Fruit fly (Drosophila melanogaster) ovary, adult (tissue): ENCODE measurements around the gene Sr-CIII.

Experiments used
- CG17801 ChIP-seq: fragments of 200-800 bp; optimal IDR thresholded peaks from 2 replicates; lab custom pipeline; 2019; ENCODE audit warnings: missing biosample characterization, mild to moderate bottlenecking, missing genetic modification characterization, moderate library complexity; ENCODE audit not compliant: partially characterized antibody

The Sr-CIII gene

DNA sequence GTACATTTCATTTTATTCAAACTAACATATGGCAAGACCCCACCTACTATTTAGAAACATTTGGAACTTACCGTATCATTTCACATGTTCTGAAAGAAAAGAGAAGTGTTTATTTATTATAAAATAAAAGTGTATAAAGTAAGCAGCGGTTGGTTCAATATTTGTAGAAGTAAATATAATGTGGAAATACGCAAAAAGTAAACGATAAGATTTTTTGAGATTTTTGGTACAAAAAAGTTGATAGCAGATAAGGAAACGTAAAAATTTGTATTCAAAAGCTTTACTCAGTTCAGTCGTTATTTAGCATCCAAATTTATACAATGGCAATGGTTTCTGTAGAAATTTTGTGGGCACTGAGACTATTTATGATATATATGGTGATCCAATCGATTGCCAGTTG is at the start of gene Sr-CIII:
TSS of gene Sr-CIII (plus strand) at position 301 of the 400 bp plus-strand sequence.
- TF ChIP-seq CG17801 (GFP tag; lab: Kevin White, UChicago): no peak

DNA sequence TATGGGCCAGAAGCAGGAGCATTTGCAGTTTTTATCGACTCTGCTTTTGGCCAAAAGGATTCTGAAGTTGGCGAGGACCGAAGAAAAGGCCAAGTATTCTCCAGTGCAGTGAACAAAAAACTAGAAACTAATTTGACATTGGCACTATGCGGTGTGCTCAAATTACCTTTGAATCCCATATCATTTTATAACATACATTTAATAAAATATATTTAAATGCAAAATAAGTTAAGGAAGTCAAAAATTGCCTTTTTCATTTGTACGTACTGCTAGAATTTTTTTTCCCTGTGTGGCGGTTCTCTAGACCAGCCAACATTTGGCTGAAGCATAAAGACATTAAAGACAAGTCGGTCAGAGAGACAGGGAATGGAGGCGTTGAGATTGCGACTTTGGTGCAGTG is 49.7 kb upstream of the Sr-CIII start:
- no peak for TF ChIP-seq CG17801 (GFP tag; lab: Kevin White, UChicago)

DNA sequence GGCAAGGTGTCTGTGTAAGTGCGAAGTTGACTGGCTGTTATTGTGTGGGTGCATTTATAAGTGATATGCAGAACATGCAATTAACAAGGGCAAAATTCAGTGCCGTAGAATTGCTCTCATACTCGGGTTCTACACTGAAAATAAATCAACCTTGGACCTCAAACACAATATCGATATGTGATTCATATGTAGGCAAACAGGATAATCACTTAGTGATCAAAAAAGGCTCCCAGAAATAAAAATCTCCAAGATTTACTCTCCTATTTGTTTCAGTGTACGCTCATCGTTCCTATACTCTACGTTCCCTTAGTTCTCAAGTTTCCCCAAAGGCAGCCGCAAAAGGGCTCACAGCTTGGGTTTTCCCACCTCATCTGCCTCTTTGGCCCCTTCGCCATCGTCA is 48.6 kb upstream of the Sr-CIII start:
- TF ChIP-seq CG17801 (GFP tag; lab: Kevin White, UChicago): no peak

DNA sequence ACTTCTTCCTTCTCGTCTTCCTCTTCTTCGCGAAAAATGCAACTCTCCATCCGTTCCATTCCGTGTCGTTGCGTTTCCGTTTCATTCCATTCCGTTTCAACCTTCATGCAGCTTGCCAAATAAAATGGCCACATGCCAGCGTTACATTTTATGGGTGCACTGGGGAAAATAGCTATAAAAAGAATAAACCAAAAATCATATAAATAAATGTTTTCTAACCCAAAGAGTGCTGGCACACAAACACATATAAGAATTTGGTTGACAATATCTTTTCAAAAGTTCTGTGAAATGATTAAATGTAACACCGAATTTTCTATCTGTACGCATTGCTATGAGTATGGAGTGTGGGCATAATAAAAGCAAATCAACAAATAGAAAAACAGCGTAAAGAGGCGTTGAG is 44.4 kb upstream of the Sr-CIII start:
- TF ChIP-seq CG17801 (GFP tag; lab: Kevin White, UChicago): no peak

DNA sequence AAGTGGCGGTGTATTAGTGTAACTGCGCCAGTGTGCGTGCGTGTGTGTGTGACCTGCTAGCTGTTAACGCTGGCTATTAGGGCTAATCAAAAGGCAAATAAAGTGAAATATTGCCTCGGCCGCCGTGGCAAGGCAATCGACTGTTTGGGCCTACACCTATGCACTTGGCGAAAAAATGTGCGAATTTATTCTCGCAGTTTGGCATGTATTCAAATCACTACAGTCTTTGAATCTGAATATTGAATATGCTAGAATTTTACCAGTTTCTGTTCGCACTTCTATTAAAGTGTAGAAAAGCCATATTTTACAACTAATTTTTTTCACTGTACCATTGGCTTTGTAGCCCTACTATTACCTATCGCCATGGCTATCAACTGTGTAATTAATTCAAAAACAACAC is 39.4 kb upstream of the Sr-CIII start:
- TF ChIP-seq CG17801 (GFP tag; lab: Kevin White, UChicago): no peak

DNA sequence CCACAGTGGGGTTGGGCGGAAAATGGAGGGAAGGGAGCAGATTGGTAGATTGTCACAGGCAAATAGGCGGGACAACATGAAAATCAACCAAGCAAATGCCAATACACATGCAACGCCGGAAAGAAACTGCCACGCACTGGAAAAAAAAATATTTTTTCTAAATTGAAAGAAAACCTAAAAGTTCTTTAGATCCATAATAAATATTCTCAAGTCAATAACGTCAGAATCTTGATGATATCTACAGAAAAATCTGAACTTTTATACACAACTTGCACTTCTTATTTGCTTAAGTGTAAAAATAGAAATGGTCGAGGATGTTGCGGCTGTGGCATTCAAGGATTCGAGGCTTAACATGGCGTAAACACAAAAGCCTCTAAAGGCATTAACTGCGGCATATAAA is 36.0 kb upstream of the Sr-CIII start:
- TF ChIP-seq CG17801 (GFP tag; lab: Kevin White, UChicago): no peak

DNA sequence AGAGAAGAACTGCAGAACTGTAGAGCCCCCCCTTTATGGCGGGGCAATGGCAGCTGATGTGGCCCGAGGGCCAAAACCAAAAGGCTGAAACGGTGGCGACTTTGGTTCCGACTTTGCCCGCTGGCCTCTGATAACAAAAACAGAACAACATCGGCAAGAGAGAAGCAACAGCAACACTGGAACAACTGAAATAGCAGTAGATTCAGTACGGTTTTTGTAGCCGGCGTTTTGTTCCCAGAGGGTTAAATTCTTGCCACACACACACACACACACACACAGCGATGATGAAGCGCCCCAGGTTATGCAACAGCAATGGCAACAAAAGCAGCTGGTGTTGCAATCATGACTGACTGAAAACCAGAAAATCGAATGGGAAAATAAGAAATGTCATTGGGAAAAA is 30.5 kb upstream of the Sr-CIII start:
- TF ChIP-seq CG17801 (GFP tag; lab: Kevin White, UChicago): no peak

DNA sequence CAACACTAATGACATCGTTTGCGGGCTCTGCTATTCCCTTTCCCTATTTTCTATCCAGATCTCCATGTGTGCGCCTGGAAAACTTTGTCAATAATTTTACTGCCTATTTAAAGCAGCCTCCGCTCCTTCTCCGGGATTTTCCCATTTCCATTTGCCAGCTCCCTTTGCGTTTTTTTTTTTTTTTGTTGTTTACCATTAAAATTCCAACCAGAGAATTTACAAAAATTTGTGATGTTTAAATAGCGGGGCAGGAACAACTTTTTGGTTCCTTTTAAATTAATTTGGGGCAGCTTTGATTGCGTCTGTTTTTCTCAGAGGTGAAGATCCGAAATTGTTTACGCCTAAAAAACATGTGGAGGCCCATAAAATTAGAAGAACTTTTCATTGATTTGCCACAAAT is 28.4 kb upstream of the Sr-CIII start:
- TF ChIP-seq CG17801 (GFP tag; lab: Kevin White, UChicago): no peak

DNA sequence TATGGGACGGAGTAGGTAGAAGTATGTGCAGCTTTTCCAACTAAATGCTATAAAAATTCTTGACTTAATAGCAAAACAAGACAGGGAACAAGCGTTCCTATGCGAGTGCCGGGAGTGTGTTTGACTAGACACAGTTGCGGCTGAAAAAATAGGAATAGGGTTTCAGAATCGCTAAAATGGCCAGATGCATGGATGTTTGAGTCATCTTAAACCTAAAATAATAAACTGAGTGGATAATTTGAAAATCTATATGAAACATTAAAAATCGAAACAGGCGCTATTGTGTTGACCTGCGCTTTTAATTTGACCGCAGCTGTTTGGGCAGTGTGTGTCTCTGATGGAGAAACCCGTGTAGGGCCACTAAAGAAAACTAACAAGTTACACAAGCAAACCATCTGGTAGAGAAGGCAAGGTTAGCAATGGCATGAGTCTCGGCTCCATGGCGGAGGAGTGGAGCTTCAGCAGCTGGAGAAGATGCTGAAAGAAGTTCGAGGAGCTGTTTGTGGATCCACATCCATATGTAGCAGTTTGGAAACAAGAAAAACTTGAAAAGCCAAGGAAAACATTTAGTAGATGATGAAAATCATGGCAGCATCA is 26.3 kb upstream of the Sr-CIII start:
- TF ChIP-seq CG17801 (GFP tag; lab: Kevin White, UChicago): no peak

DNA sequence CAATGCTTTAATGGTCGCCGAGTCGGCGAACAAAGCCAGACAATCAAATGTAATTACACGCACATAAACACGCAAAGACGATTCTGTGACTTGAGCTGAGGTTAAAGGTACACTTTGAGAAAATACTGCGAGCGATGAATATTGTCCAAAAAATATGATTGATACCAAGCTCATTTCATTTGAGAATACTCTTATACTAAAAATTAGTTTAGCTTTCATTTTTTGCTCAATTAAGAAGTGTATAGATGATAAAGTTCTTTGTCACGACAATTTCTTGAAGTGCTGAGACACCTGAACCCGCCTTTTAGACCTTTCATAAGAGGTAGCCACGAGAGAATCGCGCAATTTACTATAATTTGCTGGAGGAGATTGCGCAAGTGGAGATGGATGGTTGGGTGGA is 23.6 kb upstream of the Sr-CIII start:
- no peak for TF ChIP-seq CG17801 (GFP tag; lab: Kevin White, UChicago)

DNA sequence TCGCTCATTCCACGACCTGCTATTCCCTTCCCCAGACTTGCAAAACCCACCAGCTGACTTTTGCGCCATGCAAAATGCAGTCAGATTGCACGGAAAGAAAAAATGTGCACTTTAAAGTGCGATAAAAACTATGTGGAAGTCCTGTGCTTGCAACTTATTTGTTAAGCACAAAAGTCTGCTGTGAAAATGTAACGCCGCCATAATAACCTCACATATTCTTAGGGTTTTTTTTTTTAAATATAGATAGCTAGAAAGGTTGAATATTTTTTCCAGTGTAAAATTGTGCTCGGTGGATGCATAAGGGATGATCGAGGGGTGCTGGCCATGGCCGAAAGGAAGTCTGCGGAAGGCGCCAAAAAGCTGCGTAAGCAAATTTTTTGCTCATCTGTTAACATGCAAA is 10.0 kb upstream of the Sr-CIII start:
- TF ChIP-seq CG17801 (GFP tag; lab: Kevin White, UChicago): no peak

DNA sequence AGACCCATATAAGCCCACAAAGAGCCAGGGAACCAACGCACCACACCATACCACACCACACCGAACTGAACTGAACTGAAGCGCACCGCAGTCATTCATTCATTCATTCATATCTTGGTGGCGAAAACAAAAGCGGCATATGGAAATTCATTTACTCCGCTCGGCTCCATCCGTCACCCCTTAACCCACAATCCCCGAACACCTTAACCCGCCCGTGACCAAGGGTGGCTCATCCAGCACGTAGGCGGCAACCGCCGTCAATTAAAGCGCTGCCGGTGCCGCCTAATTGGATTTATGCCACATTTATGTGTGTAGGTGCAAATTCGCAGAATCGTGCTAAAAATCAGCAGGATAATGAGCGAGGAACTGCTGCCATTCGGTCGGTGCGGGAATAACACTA is 3.5 kb upstream of the Sr-CIII start:
- TF ChIP-seq CG17801 (GFP tag; lab: Kevin White, UChicago): no peak

DNA sequence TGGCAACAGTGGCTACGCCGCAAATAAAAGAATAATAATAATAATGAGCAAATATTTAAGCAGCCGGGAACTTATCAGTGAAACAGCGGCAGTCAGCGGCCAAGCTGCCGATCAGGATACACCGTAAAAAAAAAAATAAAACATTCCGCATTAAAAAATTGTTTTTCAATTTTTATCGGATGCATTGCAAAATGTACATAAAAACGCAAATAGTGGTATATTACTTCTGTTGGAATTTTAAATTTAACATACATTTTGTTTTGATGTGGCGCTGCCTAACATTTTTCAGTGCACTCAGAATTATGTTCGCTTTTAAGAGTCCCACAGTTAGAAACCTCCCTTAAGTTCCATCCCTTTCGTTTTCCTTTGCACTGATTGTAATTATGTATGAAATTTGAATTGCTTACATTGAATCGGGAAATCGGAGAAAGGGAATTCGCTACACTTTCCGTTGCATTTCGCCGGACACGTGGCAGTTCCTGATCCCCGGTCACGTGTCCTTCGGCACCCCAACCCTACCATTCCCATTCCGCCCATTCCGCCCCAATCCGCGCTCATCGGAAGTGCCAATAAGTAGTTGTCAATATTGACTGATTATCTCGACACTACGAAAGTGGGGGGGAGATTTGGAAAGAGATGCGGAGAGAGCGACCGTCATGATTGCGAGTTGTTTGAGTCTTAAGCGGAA is 1.0 kb upstream of the Sr-CIII start:
- no peak for TF ChIP-seq CG17801 (GFP tag; lab: Kevin White, UChicago)

DNA sequence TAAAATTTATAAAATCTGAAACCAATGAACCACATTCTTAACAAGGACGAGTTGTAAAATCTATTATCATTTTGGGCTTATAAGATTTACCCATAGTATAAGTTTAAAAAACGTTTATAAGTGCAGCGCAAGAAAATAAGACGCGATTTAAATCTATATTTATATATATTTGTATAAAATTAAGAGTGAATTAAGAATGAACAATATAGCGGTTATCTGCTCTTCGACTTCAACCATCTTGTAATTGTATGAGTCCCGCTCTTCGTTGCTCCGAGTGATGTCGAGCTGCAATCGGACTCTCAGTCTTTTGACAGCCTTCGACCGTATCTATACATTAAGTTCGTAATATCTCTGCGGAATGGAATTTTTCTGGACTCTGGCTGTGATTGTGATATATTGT is 1.3 kb downstream of the Sr-CIII start, which contains the start of gene Sr-CI:
TSS of gene Sr-CI (plus strand) at position 301 of the 400 bp plus-strand sequence.
- TF ChIP-seq CG17801 (GFP tag; lab: Kevin White, UChicago): no peak

DNA sequence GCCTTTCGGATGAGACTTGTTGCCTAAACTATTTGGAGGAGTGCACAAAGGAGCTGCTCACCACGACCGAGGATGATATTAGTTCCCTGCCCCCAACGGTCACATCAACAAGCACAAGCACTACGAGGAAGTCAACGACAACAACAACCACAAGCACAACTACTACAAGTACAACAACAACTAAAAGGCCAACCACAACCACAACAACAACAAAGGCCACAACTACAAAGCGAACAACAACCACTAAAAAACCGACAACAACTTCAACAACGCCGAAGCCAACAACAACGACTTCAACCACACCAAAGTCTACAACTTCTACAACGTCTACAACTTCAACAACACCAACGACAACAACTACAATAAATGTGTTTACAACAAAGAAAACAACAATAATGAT is 2.9 kb downstream of the Sr-CIII start:
- TF ChIP-seq CG17801 (GFP tag; lab: Kevin White, UChicago): no peak

DNA sequence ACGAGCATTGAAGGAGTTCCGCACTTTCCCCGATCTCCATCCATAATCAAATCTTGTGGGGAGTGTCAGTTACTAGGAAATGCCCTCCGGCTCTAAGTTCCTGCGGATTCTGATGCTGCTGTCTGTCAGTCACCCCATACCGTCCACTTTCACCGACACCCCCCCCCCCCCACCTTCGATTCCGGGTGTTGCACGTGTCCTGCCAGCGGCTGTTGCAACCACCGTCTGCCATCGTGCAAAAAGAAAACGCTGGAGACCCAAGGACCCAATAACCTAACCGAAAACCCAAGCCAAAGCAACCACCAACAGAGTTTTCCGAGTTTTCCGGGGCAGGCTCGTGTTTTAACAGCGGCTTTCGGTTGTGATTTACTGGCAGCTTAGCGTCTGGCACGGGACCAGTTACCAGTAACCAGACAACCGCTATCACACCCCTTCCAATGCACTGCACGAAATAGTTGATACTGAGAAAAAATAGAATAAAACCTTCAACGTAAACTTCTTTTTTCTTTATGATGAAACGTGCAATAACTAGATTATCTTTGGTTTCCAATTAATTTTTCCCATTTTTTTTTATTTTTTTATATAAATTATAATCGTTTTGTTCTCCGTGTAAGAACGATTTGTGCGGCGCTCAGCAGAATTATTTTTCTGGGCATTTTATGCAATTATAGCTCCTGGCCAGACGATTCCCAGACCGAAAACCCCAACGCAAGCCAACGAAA is 4.6 kb downstream of the Sr-CIII start:
- no peak for TF ChIP-seq CG17801 (GFP tag; lab: Kevin White, UChicago)
